Worm (Caenorhabditis elegans): ENCODE results near the gene gldi-3.

DNA sequence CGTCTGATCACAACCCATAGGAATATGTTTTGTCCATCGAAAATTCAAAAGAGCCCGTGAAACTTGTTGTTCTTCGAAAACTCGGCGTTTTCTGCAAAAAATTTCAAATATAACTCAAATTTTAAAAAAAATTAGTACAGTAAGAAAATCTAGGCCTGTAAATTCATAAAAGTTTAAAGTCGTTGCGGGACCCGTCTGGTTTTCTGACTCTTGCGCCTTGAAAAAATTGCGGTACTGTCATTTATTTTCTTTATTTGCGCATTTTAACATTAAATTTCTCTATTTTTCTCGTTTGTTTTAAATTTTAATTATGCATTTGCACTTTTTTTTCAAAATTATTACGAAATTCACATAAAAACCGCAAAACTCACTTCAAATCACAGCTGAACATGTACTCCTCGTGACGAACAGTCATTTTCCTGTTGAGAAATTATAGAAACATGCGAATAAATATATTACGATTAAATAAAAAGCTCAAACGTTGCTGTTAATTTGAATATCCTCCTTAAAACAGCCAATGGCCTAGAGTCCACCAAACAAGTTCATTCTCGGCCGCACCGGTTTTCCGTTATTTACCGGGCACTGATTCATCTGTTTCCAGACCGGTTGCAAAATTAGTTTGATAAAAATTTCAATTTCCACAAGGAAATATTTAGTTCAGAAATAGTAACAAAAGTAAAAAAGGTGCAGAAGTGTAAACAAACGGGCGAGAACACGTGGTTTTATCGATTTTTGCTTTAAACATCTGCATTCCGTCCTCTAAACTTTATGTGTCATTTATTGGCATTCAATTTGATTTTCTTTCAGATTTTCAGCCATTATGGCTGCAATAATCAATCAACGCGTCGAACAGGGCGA, 39.4 kb upstream of the gldi-3 start, which contains the start of the genes csa-1 and wdfy-2:
- TF ChIP-seq ceh-45 (GFP tag; IDR thresholded peaks at IDR 0.05): no peak
- TF ChIP-seq ama-1 (optimal IDR thresholded peaks at IDR 0.05): no peak
- TF ChIP-seq ahr-1 (tag; optimal IDR thresholded peaks at IDR 0.05): no peak
- no peak for TF ChIP-seq fkh-10 (GFP tag; optimal IDR thresholded peaks at IDR 0.05)
- TF ChIP-seq pag-3 (tag; optimal IDR thresholded peaks at IDR 0.05; ENCODE audit: borderline replicate concordance): no peak
- no peak for TF ChIP-seq pqm-1 (tag; optimal IDR thresholded peaks at IDR 0.05)
- no peak for TF ChIP-seq elt-2 (tag; optimal IDR thresholded peaks at IDR 0.05)
- no peak for TF ChIP-seq sox-4 (tag; optimal IDR thresholded peaks at IDR 0.05)
- no peak for TF ChIP-seq hlh-30 (tag; optimal IDR thresholded peaks at IDR 0.05; ENCODE audit: insufficient read depth)
- no peak for TF ChIP-seq che-1 (tag; optimal IDR thresholded peaks at IDR 0.05)
- TF ChIP-seq dve-1 (tag; optimal IDR thresholded peaks at IDR 0.05): no peak
- TF ChIP-seq ceh-14 (tag; optimal IDR thresholded peaks at IDR 0.05): no peak
- no peak for TF ChIP-seq lim-6 (tag; optimal IDR thresholded peaks at IDR 0.05)

Measured in whole organism, late embryonic.